Worm (Caenorhabditis elegans): ENCODE data around the gene panl-3.

DNA sequence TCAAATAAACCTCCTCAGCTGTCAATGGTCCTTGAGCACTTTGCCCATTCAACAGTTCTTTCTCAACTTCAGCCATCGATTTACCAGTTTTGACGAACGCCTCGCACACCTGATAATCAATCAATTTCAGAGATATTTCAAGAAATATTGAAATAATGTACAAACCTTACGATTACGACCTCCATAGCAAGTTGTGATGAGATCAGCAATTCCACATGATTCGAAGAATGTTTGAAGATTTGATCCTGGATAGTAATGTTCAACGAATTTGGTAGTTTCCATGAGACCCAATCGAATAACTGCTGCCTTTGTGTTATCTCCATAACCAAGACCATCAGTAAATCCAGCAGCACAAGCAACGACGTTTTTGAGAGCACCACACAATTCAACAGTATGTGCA lies 36.1 kb downstream of the panl-3 start:
- TF ChIP-seq C38D4.7 (GFP tag; optimal IDR thresholded peaks at IDR 0.05) (no peak), tbx-2 (tag; optimal IDR thresholded peaks at IDR 0.05) (no peak), T23F11.4 (GFP tag; optimal IDR thresholded peaks at IDR 0.05) (no peak), lin-11 (tag; optimal IDR thresholded peaks at IDR 0.05) (no peak), ceh-6 (GFP tag; optimal IDR thresholded peaks at IDR 0.05) (no peak), ceh-22 (tag; optimal IDR thresholded peaks at IDR 0.05) (no peak), ama-1 (optimal IDR thresholded peaks at IDR 0.05) (no peak), unc-86 (tag; optimal IDR thresholded peaks at IDR 0.05) (no peak), pqm-1 (tag; optimal IDR thresholded peaks at IDR 0.05) (no peak), fkh-10 (GFP tag; optimal IDR thresholded peaks at IDR 0.05) (no peak), ceh-9 (tag; optimal IDR thresholded peaks at IDR 0.05) (no peak)

Measured in whole organism, late embryonic.